Fruit fly (Drosophila melanogaster) whole organism, pupa: ENCODE results near the gene alpha-Man-IIa.

ENCODE experiments used
- CG12605 ChIP-seq: fragments of 200-800 bp; sonication (Bioruptor generic); IDR thresholded peaks from 2 replicates; pipeline ENCODE4 v1.3.6; 2022; ENCODE audit warnings: missing biosample characterization, missing genetic modification characterization
- CG13204 ChIP-seq: fragments of 200-800 bp; sonication (Bioruptor generic); optimal IDR thresholded peaks from 2 replicates; lab custom pipeline; 2018; ENCODE audit warnings: missing biosample characterization, mild to moderate bottlenecking, missing genetic modification characterization, moderate library complexity
- CG14655 ChIP-seq: fragments of 200-800 bp; sonication (Bioruptor generic); optimal IDR thresholded peaks from 3 replicates; lab custom pipeline; 2017; ENCODE audit warnings: mild to moderate bottlenecking, missing biosample characterization, missing genetic modification reagents, missing genetic modification characterization
- CG17806 ChIP-seq: fragments of 200-800 bp; sonication (Bioruptor generic); optimal IDR thresholded peaks from 2 replicates; lab custom pipeline; 2018; ENCODE audit warnings: missing biosample characterization, mild to moderate bottlenecking, missing genetic modification characterization, moderate library complexity
- CG32121 ChIP-seq: fragments of 200-800 bp; sonication (Bioruptor generic); IDR thresholded peaks from 2 replicates; pipeline ENCODE4 v1.3.6; 2022; ENCODE audit warnings: missing biosample characterization, missing genetic modification characterization
- CG34367 ChIP-seq: fragments of 200-800 bp; sonication (Bioruptor generic); optimal IDR thresholded peaks from 2 replicates; lab custom pipeline; 2018; ENCODE audit warnings: missing biosample characterization, mild to moderate bottlenecking, missing genetic modification characterization
- CG4496 ChIP-seq: fragments of 200-800 bp; sonication (Bioruptor generic); IDR thresholded peaks from 3 replicates; pipeline ENCODE4 v1.3.6; 2022; ENCODE audit warnings: missing biosample characterization, missing genetic modification characterization
- CG9948 ChIP-seq: fragments of 200-800 bp; sonication (Bioruptor generic); optimal IDR thresholded peaks from 2 replicates; lab custom pipeline; 2018; ENCODE audit warnings: missing biosample characterization, mild to moderate bottlenecking, missing genetic modification characterization, moderate library complexity

DNA sequence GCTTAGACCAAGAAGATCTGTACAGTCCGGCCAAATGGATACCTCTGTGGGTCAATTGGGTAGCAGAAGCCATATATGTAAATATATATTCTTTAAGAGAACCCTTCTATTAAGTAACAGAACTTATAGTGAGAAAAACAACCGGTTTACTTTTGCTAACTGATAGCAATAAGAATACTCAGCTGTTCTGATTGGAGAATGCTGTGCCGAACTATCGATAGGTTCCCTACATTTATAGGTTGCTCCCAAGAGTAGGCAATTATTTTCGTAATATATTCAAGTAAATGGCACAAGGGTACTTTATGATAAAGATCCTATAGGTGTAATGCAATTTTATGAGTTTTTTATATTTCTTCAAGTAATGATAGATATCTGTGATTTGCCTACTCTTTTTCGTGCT lies 44.0 kb downstream of the alpha-Man-IIa start, which contains the start of gene GstZ1:
- TF ChIP-seq CG32121 (GFP tag; lab: Robert Waterston, UW), result no peak
- no peak for TF ChIP-seq CG14655 (GFP tag; lab: Kevin White, UChicago)
- TF ChIP-seq CG4496, result no peak
- TF ChIP-seq CG34367 (tag; lab: Kevin White, UChicago), result no peak
- no peak for TF ChIP-seq CG12605 (GFP tag; lab: Robert Waterston, UW)
- no peak for TF ChIP-seq CG9948 (tag; lab: Kevin White, UChicago)
- no peak for TF ChIP-seq CG13204
- TF ChIP-seq CG17806 (tag; lab: Kevin White, UChicago), result no peak
